Worm (Caenorhabditis elegans) whole organism, late embryonic: ENCODE measurements around the gene rps-13.

Source experiments
- F13H6.1 ChIP-seq: sonication (generic microtip); optimal IDR thresholded peaks from 2 replicates; lab custom pipeline; 2016; ENCODE audit warnings: missing genetic modification characterization, missing compliant biosample characterization
- K09A11.1 ChIP-seq: sonication (generic microtip); optimal IDR thresholded peaks from 2 replicates; lab custom pipeline; 2017; ENCODE audit warnings: antibody characterized with exemption, mild to moderate bottlenecking, missing genetic modification characterization, missing compliant biosample characterization; ENCODE audit not compliant: insufficient read depth
- ama-1 ChIP-seq: fragments of 150-350 bp; optimal IDR thresholded peaks from 2 replicates; lab custom pipeline; 2014
- ceh-14 ChIP-seq: sonication (generic microtip); optimal IDR thresholded peaks from 2 replicates; lab custom pipeline; 2016; ENCODE audit warnings: missing genotype, missing genetic modification characterization, missing compliant biosample characterization
- ceh-18 ChIP-seq: sonication (generic microtip); optimal IDR thresholded peaks from 2 replicates; lab custom pipeline; 2016; ENCODE audit warnings: missing genetic modification characterization, missing compliant biosample characterization
- ceh-19 ChIP-seq: fragments of 200-800 bp; sonication (Bioruptor generic); optimal IDR thresholded peaks from 2 replicates; lab custom pipeline; 2018; ENCODE audit warnings: mild to moderate bottlenecking, missing genetic modification characterization, missing compliant biosample characterization
- ceh-2 ChIP-seq: sonication (generic microtip); optimal IDR thresholded peaks from 2 replicates; lab custom pipeline; 2016; ENCODE audit warnings: missing genotype, missing genetic modification characterization, missing compliant biosample characterization
- ceh-22 ChIP-seq: sonication (generic microtip); optimal IDR thresholded peaks from 2 replicates; lab custom pipeline; 2017; ENCODE audit warnings: missing biosample characterization, missing genetic modification characterization
- ceh-34 ChIP-seq: sonication (generic microtip); optimal IDR thresholded peaks from 2 replicates; lab custom pipeline; 2016; ENCODE audit warnings: mild to moderate bottlenecking, missing genetic modification characterization, missing compliant biosample characterization
- ceh-45 ChIP-seq: fragments of 200-800 bp; sonication (Bioruptor generic); IDR thresholded peaks from 2 replicates; pipeline ENCODE4 v1.3.6; 2022; ENCODE audit warnings: missing genetic modification reagents, missing genetic modification characterization, missing compliant biosample characterization
- ceh-6 ChIP-seq: fragments of 200-800 bp; sonication (Bioruptor generic); optimal IDR thresholded peaks from 2 replicates; lab custom pipeline; 2018; ENCODE audit warnings: mild to moderate bottlenecking, missing genetic modification characterization, missing compliant biosample characterization
- ceh-9 ChIP-seq: sonication (generic microtip); optimal IDR thresholded peaks from 2 replicates; lab custom pipeline; 2016; ENCODE audit warnings: mild to moderate bottlenecking, missing genetic modification characterization, inconsistent platforms, missing compliant biosample characterization
- dve-1 ChIP-seq: sonication (generic microtip); optimal IDR thresholded peaks from 2 replicates; lab custom pipeline; 2017; ENCODE audit warnings: antibody characterized with exemption, mild to moderate bottlenecking, missing genetic modification characterization, missing compliant biosample characterization
- elt-2 ChIP-seq: sonication (generic microtip); optimal IDR thresholded peaks from 2 replicates; lab custom pipeline; 2016; ENCODE audit warnings: missing genetic modification reagents, missing genetic modification characterization, missing compliant biosample characterization
- elt-4 ChIP-seq: sonication (generic microtip); optimal IDR thresholded peaks from 2 replicates; lab custom pipeline; 2016; ENCODE audit warnings: missing genetic modification characterization, missing compliant biosample characterization
- fkh-6 ChIP-seq: sonication (generic microtip); optimal IDR thresholded peaks from 2 replicates; lab custom pipeline; 2016; ENCODE audit warnings: missing genetic modification characterization, missing compliant biosample characterization
- hlh-15 ChIP-seq: sonication (generic microtip); optimal IDR thresholded peaks from 2 replicates; lab custom pipeline; 2016; ENCODE audit warnings: missing genetic modification characterization, missing compliant biosample characterization
- hlh-6 ChIP-seq: sonication (generic microtip); optimal IDR thresholded peaks from 2 replicates; lab custom pipeline; 2016; ENCODE audit warnings: missing genotype, missing genetic modification characterization, missing compliant biosample characterization
- madf-2 ChIP-seq: sonication (generic microtip); optimal IDR thresholded peaks from 2 replicates; lab custom pipeline; 2017; ENCODE audit warnings: missing genetic modification characterization, missing compliant biosample characterization
- mec-3 ChIP-seq: sonication (generic microtip); optimal IDR thresholded peaks from 2 replicates; lab custom pipeline; 2016; ENCODE audit warnings: borderline replicate concordance, missing genetic modification characterization, missing compliant biosample characterization
- pag-3 ChIP-seq: sonication (generic microtip); optimal IDR thresholded peaks from 2 replicates; lab custom pipeline; 2016; ENCODE audit warnings: missing compliant biosample characterization, missing genetic modification characterization, borderline replicate concordance
- pat-9 ChIP-seq: fragments of 200-800 bp; sonication (Bioruptor generic); optimal IDR thresholded peaks from 2 replicates; lab custom pipeline; 2018; ENCODE audit warnings: mild to moderate bottlenecking, missing genetic modification characterization, moderate library complexity, missing compliant biosample characterization
- pha-4 ChIP-seq: fragments of 150-350 bp; optimal IDR thresholded peaks from 2 replicates; lab custom pipeline; 2018; ENCODE audit warnings: missing biosample characterization, missing genetic modification reagents, missing genetic modification characterization
- rnt-1 ChIP-seq: sonication (generic microtip); optimal IDR thresholded peaks from 2 replicates; lab custom pipeline; 2016; ENCODE audit warnings: missing genetic modification characterization, missing compliant biosample characterization
- sox-2 ChIP-seq: fragments of 200-800 bp; sonication (Bioruptor generic); IDR thresholded peaks from 2 replicates; pipeline ENCODE4 v1.3.6; 2022; ENCODE audit warnings: missing genetic modification reagents, missing genetic modification characterization, missing compliant biosample characterization
- ttx-3 ChIP-seq: sonication (generic microtip); optimal IDR thresholded peaks from 2 replicates; lab custom pipeline; 2016; ENCODE audit warnings: missing genetic modification reagents, missing genetic modification characterization, missing compliant biosample characterization
- unc-3 ChIP-seq, 2 experiments: fragments of 200-800 bp in 1 of 2; sonication (Bioruptor generic) in 1 of 2; sonication (generic microtip) in 1 of 2; conservative IDR thresholded peaks in 1 of 2; optimal IDR thresholded peaks in 1 of 2; 2 replicates each; pipeline versions ENCODE4 v1.3.6 to Lab custom; 2016 to 2022; ENCODE audit warnings: missing compliant biosample characterization in 2 of 2, missing genetic modification characterization in 2 of 2, missing genetic modification reagents in 1 of 2
- unc-42 ChIP-seq: sonication (generic microtip); optimal IDR thresholded peaks from 2 replicates; lab custom pipeline; 2016; ENCODE audit warnings: missing genotype, missing genetic modification characterization, missing compliant biosample characterization
- unc-55 ChIP-seq: sonication (generic microtip); optimal IDR thresholded peaks from 2 replicates; lab custom pipeline; 2017; ENCODE audit warnings: missing biosample characterization, missing genetic modification reagents, missing genetic modification characterization
- zip-5 ChIP-seq: sonication (generic microtip); optimal IDR thresholded peaks from 2 replicates; lab custom pipeline; 2016; ENCODE audit warnings: missing genetic modification characterization, missing compliant biosample characterization

rps-13 gene

DNA sequence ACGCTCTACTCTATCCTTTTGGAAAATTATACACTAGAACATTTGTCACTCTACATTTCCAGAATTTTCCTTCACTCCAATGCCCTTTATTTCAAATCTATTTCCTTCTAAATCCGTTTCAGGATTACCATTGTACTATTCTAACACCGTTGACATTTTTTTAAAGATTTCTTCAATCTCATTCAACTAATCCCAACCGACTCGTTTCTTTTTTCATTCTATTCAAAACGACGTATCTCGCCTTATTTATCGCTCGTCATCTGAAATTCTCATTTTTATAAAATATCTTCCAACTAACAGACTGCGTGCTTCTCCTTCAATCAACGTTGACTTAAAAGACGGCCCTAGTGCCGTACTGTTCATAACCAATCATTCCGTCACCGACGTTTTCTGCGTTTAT is 21.7 kb downstream of the rps-13 start, which contains the start of gene akap-1:
Gene akap-1 (plus strand): TSS at position 301 of the 400 bp plus-strand sequence.
- no peak for TF ChIP-seq ttx-3 (tag; lab: Kevin White, UChicago)
- no peak for TF ChIP-seq elt-4 (tag; lab: Kevin White, UChicago)
- TF ChIP-seq F13H6.1: no peak
- TF ChIP-seq pat-9: no peak
- no peak for TF ChIP-seq hlh-15 (tag; lab: Kevin White, UChicago)
- no peak for TF ChIP-seq ceh-22 (tag; lab: Kevin White, UChicago)
- TF ChIP-seq elt-2 (tag; lab: Kevin White, UChicago): no peak
- TF ChIP-seq fkh-6: no peak

DNA sequence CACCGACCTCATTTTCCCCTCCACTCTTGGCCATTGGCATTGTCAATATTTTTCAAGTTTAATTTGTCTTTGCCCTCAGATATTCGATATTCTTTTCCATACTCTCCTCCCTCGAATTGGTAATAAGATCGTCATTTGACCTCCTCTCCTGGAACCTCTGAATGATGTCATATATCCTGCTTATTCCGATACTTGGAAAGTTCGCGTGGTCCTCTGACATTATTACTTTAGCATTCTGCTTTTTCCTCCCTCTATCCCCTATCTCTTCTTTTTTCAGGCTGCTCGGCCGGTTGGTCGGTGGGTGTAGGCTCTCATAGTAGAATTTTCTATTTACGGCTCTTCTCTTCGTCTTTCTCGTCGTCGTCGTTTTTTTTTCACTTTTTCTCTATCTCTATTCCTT is 22.3 kb downstream of the rps-13 start:
- TF ChIP-seq ceh-6 (GFP tag; lab: Kevin White, UChicago) (no peak), unc-42 (tag; lab: Kevin White, UChicago) (peak; percentile 67), madf-2 (no peak)

DNA sequence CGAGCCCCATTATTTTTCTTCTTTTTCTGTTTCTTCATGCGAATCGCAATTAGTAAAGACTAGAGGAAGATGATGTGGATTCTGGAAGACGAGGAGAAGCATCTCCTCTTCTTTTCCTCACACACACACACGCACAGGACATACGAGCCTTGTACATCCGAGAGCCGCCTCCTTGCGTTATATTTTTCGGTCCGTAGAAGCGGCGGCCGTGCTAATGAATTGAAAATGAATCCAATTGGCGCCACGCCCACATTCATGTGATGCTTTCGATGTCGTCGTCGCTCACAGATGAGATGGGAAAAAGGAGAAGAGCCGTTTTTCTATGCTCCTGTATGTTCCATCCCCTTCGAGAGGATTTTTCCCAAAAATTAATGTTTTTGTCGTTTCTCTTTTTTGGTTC is 23.4 kb downstream of the rps-13 start:
- TF ChIP-seq ama-1 (lab: Kevin White, UChicago) (no peak), K09A11.1 (tag; lab: Kevin White, UChicago) (no peak), ceh-19 (GFP tag; lab: Kevin White, UChicago) (no peak), madf-2 (no peak), ceh-2 (tag; lab: Kevin White, UChicago) (no peak), ceh-6 (GFP tag; lab: Kevin White, UChicago) (no peak), ceh-34 (tag; lab: Kevin White, UChicago) (no peak), rnt-1 (tag; lab: Kevin White, UChicago) (no peak), ceh-9 (tag; lab: Kevin White, UChicago) (no peak), mec-3 (tag; lab: Kevin White, UChicago) (no peak), hlh-6 (no peak), unc-3 (GFP tag; conservative IDR thresholded peaks at IDR 0.05; lab: Robert Waterston, UW) (no peak), unc-3 (tag; optimal IDR thresholded peaks at IDR 0.05; lab: Kevin White, UChicago) (no peak), sox-2 (GFP tag; lab: Robert Waterston, UW) (no peak), ceh-22 (tag; lab: Kevin White, UChicago) (no peak), ceh-18 (tag; lab: Kevin White, UChicago) (no peak), pag-3 (tag; lab: Kevin White, UChicago) (no peak), unc-55 (GFP tag; lab: Kevin White, UChicago) (no peak), ceh-45 (no peak)

DNA sequence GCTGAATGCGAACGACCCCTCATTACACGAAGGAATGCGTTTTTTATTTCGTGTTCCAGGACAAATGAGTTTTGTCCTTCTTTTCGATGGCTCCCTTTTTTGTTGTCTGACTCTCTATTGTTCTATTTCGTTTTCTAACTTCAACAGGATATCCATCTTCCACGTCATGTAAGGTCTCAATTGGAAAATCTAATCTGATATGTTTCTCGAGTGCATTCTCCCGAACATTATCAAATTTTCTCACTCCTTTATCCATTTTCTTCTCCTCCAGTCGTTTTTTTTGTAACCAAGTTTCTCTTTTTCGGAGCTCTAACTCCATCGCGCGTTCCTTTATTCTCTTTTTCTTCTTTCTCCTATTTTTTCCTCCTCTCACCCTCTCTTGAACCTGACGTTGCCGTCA is 24.4 kb downstream of the rps-13 start:
- TF ChIP-seq F13H6.1 (no peak), ceh-18 (tag; lab: Kevin White, UChicago) (no peak), unc-42 (tag; lab: Kevin White, UChicago) (peak; percentile 58)

DNA sequence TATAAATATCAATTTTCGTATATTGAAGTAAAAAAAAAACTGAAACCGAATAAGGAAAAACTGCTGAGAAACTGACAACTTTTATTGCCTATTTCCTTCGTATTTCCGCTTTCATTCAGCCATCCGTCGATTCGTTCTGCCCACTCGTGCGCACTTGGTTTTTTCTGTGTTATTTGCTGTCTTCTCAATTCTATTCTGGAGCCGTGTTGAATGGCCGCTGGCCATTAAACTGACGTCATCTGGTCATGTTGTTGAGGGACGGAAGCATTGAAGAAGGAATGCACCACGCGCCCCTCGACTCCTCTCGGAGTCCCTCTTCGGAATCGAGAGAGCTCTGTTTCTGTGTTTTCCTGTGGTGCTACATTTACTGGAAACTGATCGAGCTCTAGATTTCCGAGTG is 26.2 kb downstream of the rps-13 start:
- TF ChIP-seq elt-2 (tag; lab: Kevin White, UChicago) (no peak), ama-1 (lab: Kevin White, UChicago) (no peak), dve-1 (tag; lab: Kevin White, UChicago) (no peak), ceh-14 (tag; lab: Kevin White, UChicago) (no peak), hlh-6 (no peak), pha-4 (no peak), ceh-9 (tag; lab: Kevin White, UChicago) (no peak), zip-5 (tag; lab: Kevin White, UChicago) (no peak)

DNA sequence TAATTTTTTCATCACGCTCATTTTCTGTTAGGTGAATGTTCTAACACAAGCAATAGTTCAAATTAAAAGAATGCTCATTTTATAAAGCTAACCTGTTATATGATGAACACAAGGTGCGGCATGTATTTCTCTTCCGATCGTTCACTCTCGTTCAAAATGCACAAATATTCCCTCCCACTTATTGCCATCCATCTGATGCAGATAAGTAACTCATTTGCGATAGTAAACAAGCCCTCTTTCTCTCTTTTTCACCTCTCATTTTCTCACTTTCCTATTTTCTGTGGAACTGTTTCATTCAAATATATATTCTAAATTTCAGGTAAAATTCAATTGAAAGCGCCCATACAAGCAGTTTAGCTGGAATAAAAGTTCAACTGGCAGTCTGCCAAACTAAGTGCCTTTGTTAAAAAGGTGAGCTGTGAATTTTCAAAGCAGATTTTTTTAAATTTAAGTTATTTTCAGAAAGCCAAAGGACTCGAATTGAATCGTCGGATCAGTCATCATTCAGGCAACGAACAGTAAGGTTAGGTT is 28.8 kb downstream of the rps-13 start, which contains the start of the genes trmt-10C.2 and C56G2.22:
Gene trmt-10C.2 (plus strand): TSS at position 314 of the 531 bp plus-strand sequence.
Gene C56G2.22 (plus strand): TSS at position 481 of the 531 bp plus-strand sequence.
- TF ChIP-seq ama-1 (lab: Kevin White, UChicago) (no peak), K09A11.1 (tag; lab: Kevin White, UChicago) (no peak), pag-3 (tag; lab: Kevin White, UChicago) (no peak), elt-2 (tag; lab: Kevin White, UChicago) (peak; percentile 6)
